Worm (Caenorhabditis elegans) whole organism, L3 larva: Measurements from ENCODE around the gene C29H12.2.

Experiments used
- ZK546.5 ChIP-seq: sonication (generic microtip); optimal IDR thresholded peaks from 2 replicates; lab custom pipeline; 2017; ENCODE audit warnings: missing biosample characterization, missing genetic modification characterization
- aly-2 ChIP-seq: fragments of 150-350 bp; optimal IDR thresholded peaks from 2 replicates; lab custom pipeline; 2014; ENCODE audit warnings: missing biosample characterization, missing genetic modification characterization
- ama-1 ChIP-seq: fragments of 150-350 bp; optimal IDR thresholded peaks from 2 replicates; lab custom pipeline; 2018
- ceh-16 ChIP-seq: sonication (generic microtip); optimal IDR thresholded peaks from 2 replicates; lab custom pipeline; 2017; ENCODE audit warnings: missing biosample characterization, missing genetic modification characterization
- ceh-82 ChIP-seq: fragments of 150-350 bp; optimal IDR thresholded peaks from 2 replicates; lab custom pipeline; 2014; ENCODE audit warnings: missing biosample characterization, missing genetic modification characterization
- ceh-9 ChIP-seq: sonication (generic microtip); optimal IDR thresholded peaks from 2 replicates; lab custom pipeline; 2018; ENCODE audit warnings: missing biosample characterization, missing genetic modification characterization
- egl-27 ChIP-seq: sonication (generic microtip); optimal IDR thresholded peaks from 4 replicates; lab custom pipeline; 2017; ENCODE audit warnings: missing biosample characterization, missing genetic modification reagents, missing genetic modification characterization
- egl-5 ChIP-seq: fragments of 150-350 bp; optimal IDR thresholded peaks from 2 replicates; lab custom pipeline; 2017; ENCODE audit warnings: missing biosample characterization, missing genetic modification reagents, missing genetic modification characterization, inconsistent platforms
- elt-1 ChIP-seq: fragments of 150-350 bp; optimal IDR thresholded peaks from 2 replicates; lab custom pipeline; 2014; ENCODE audit warnings: missing biosample characterization, missing genetic modification characterization
- elt-2 ChIP-seq: sonication (generic microtip); optimal IDR thresholded peaks from 2 replicates; lab custom pipeline; 2016; ENCODE audit warnings: missing genetic modification reagents, mild to moderate bottlenecking, missing genetic modification characterization, missing compliant biosample characterization
- elt-3 ChIP-seq, 3 experiments: fragments of 150-350 bp in 1 of 3; sonication (generic microtip) in 2 of 3; optimal IDR thresholded peaks; 2 replicates in 2 of 3; 4 replicates in 1 of 3; lab custom pipeline; 2014 to 2017; ENCODE audit warnings: missing biosample characterization in 3 of 3, missing genetic modification characterization in 3 of 3
- eor-1 ChIP-seq, 2 experiments: fragments of 150-350 bp; optimal IDR thresholded peaks; 2 replicates each; lab custom pipeline; 2014 to 2018; ENCODE audit warnings: missing biosample characterization in 2 of 2, missing genetic modification characterization in 2 of 2
- fkh-10 ChIP-seq: sonication (generic microtip); optimal IDR thresholded peaks from 2 replicates; lab custom pipeline; 2017; ENCODE audit warnings: missing biosample characterization, missing genetic modification reagents, missing genetic modification characterization
- fkh-2 ChIP-seq: fragments of 150-350 bp; optimal IDR thresholded peaks from 2 replicates; lab custom pipeline; 2014; ENCODE audit warnings: missing biosample characterization, missing genetic modification reagents, missing genetic modification characterization
- jun-1 ChIP-seq: fragments of 150-350 bp; optimal IDR thresholded peaks from 2 replicates; lab custom pipeline; 2014; ENCODE audit warnings: missing biosample characterization, missing genetic modification reagents, missing genetic modification characterization
- lsy-12 ChIP-seq: sonication (generic microtip); optimal IDR thresholded peaks from 2 replicates; lab custom pipeline; 2016; ENCODE audit warnings: mild to moderate bottlenecking, missing genetic modification characterization, missing compliant biosample characterization
- mdl-1 ChIP-seq: fragments of 150-350 bp; optimal IDR thresholded peaks from 2 replicates; lab custom pipeline; 2014; ENCODE audit warnings: missing biosample characterization, missing genetic modification characterization
- nfya-1 ChIP-seq: sonication (generic microtip); optimal IDR thresholded peaks from 2 replicates; lab custom pipeline; 2017; ENCODE audit warnings: missing genetic modification characterization, mild to moderate bottlenecking, missing compliant biosample characterization, antibody characterized with exemption, moderate library complexity; ENCODE audit not compliant: insufficient read depth
- nhr-11 ChIP-seq: fragments of 150-350 bp; optimal IDR thresholded peaks from 2 replicates; lab custom pipeline; 2014; ENCODE audit warnings: missing biosample characterization, missing genetic modification characterization
- nhr-12 ChIP-seq: fragments of 150-350 bp; optimal IDR thresholded peaks from 2 replicates; lab custom pipeline; 2014; ENCODE audit warnings: missing biosample characterization, missing genetic modification characterization
- nhr-237 ChIP-seq: fragments of 150-350 bp; optimal IDR thresholded peaks from 2 replicates; lab custom pipeline; 2014; ENCODE audit warnings: missing biosample characterization, missing genetic modification characterization
- nhr-25 ChIP-seq: sonication (generic microtip); optimal IDR thresholded peaks from 2 replicates; lab custom pipeline; 2017; ENCODE audit warnings: missing biosample characterization, missing genetic modification characterization
- nhr-28 ChIP-seq: fragments of 150-350 bp; optimal IDR thresholded peaks from 2 replicates; lab custom pipeline; 2014; ENCODE audit warnings: missing biosample characterization, missing genetic modification characterization
- nhr-76 ChIP-seq: fragments of 150-350 bp; sonication (generic microtip); optimal IDR thresholded peaks from 5 replicates; lab custom pipeline; 2014; ENCODE audit warnings: missing biosample characterization, missing genetic modification characterization
- nhr-77 ChIP-seq: fragments of 150-350 bp; optimal IDR thresholded peaks from 2 replicates; lab custom pipeline; 2014; ENCODE audit warnings: missing biosample characterization, missing genetic modification characterization
- pha-4 ChIP-seq: fragments of 150-350 bp; optimal IDR thresholded peaks from 2 replicates; lab custom pipeline; 2014; ENCODE audit warnings: missing biosample characterization, missing genetic modification reagents, missing genetic modification characterization
- pqm-1 ChIP-seq: fragments of 150-350 bp; optimal IDR thresholded peaks from 2 replicates; lab custom pipeline; 2017; ENCODE audit warnings: missing biosample characterization, missing genetic modification characterization, inconsistent platforms
- sea-2 ChIP-seq: fragments of 150-350 bp; sonication (generic microtip); optimal IDR thresholded peaks from 4 replicates; lab custom pipeline; 2014; ENCODE audit warnings: missing biosample characterization, missing genetic modification reagents, missing genetic modification characterization
- skn-1 ChIP-seq: fragments of 150-350 bp; optimal IDR thresholded peaks from 2 replicates; lab custom pipeline; 2014; ENCODE audit warnings: missing biosample characterization, missing genetic modification characterization
- snpc-4 ChIP-seq: fragments of 150-350 bp; optimal IDR thresholded peaks from 2 replicates; lab custom pipeline; 2014; ENCODE audit warnings: missing biosample characterization, missing genetic modification characterization
- unc-39 ChIP-seq: sonication (generic microtip); optimal IDR thresholded peaks from 4 replicates; lab custom pipeline; 2017; ENCODE audit warnings: missing biosample characterization, missing genetic modification characterization
- zag-1 ChIP-seq: fragments of 150-350 bp; optimal IDR thresholded peaks from 2 replicates; lab custom pipeline; 2014; ENCODE audit warnings: missing biosample characterization, missing genetic modification characterization

C29H12.2 gene

ce11 chrII:6132595-6132994 is 9.0 kb downstream of the C29H12.2 start, which contains the start of gene abts-3:
Gene abts-3, plus strand, starts transcription at chrII:6132895.
- TF ChIP-seq ama-1 (lab: Kevin White, UChicago), result no peak
- no peak for TF ChIP-seq nhr-11 (tag; lab: Kevin White, UChicago)
- no peak for TF ChIP-seq nhr-77 (tag; lab: Kevin White, UChicago)
- TF ChIP-seq nhr-237 (tag; lab: Kevin White, UChicago), result no peak
- TF ChIP-seq pqm-1, result no peak
- TF ChIP-seq ceh-9 (tag; lab: Kevin White, UChicago), result no peak
- TF ChIP-seq aly-2 (tag; lab: Kevin White, UChicago), result no peak
- no peak for TF ChIP-seq unc-39 (tag; lab: Kevin White, UChicago)
- no peak for TF ChIP-seq ZK546.5 (tag; lab: Kevin White, UChicago)
- TF ChIP-seq mdl-1 (tag; lab: Kevin White, UChicago), result no peak
- TF ChIP-seq nhr-25 (tag; lab: Kevin White, UChicago), result no peak
- no peak for TF ChIP-seq pha-4 (tag; lab: Kevin White, UChicago)
- TF ChIP-seq elt-1 (tag; lab: Kevin White, UChicago), result no peak
- no peak for TF ChIP-seq egl-27 (tag; lab: Kevin White, UChicago)
- TF ChIP-seq snpc-4, result no peak

ce11 chrII:6135530-6135929 is 11.9 kb downstream of the C29H12.2 start:
- TF ChIP-seq nhr-76 (tag; lab: Kevin White, UChicago) (no peak), ceh-82 (tag; lab: Kevin White, UChicago) (no peak), ama-1 (lab: Kevin White, UChicago) (no peak)

- no peak for TF ChIP-seq lsy-12 (tag; lab: Kevin White, UChicago)
- no peak for TF ChIP-seq nhr-28 (tag; lab: Kevin White, UChicago)
- TF ChIP-seq elt-1 (tag; lab: Kevin White, UChicago), result no peak
- TF ChIP-seq eor-1 (tag; optimal IDR thresholded peaks at IDR 0.05; lab: Kevin White, UChicago), result no peak
- no peak for TF ChIP-seq jun-1 (tag; lab: Kevin White, UChicago)
- TF ChIP-seq ceh-16 (tag; lab: Kevin White, UChicago), result no peak
Observed at ce11 chrII:6136712-6137111, 13.1 kb downstream of the C29H12.2 start.

ce11 chrII:6138138-6138537 is 14.5 kb downstream of the C29H12.2 start:
- no peak for TF ChIP-seq zag-1 (tag; lab: Kevin White, UChicago)
- no peak for TF ChIP-seq mdl-1 (tag; lab: Kevin White, UChicago)

ce11 chrII:6139484-6139883 is 15.9 kb downstream of the C29H12.2 start:
- no peak for TF ChIP-seq elt-2 (tag; lab: Kevin White, UChicago)
- TF ChIP-seq pha-4 (tag; lab: Kevin White, UChicago), result no peak
- TF ChIP-seq unc-39 (tag; lab: Kevin White, UChicago), result no peak
- no peak for TF ChIP-seq skn-1 (tag; lab: Kevin White, UChicago)
- TF ChIP-seq elt-1 (tag; lab: Kevin White, UChicago), result no peak
- TF ChIP-seq nhr-237 (tag; lab: Kevin White, UChicago), result no peak
- TF ChIP-seq elt-3 (tag; optimal IDR thresholded peaks at IDR 0.05; lab: Kevin White, UChicago), result no peak
- no peak for TF ChIP-seq fkh-2 (tag; lab: Kevin White, UChicago)
- no peak for TF ChIP-seq jun-1 (tag; lab: Kevin White, UChicago)
- no peak for TF ChIP-seq nhr-12
- TF ChIP-seq nhr-76 (tag; lab: Kevin White, UChicago), result no peak
- no peak for TF ChIP-seq aly-2 (tag; lab: Kevin White, UChicago)
- no peak for TF ChIP-seq nfya-1 (tag; lab: Kevin White, UChicago)
- no peak for TF ChIP-seq ceh-16 (tag; lab: Kevin White, UChicago)
- TF ChIP-seq nhr-28 (tag; lab: Kevin White, UChicago), result no peak

ce11 chrII:6142539-6142938 is 18.9 kb downstream of the C29H12.2 start:
- peak; percentile 63 for TF ChIP-seq fkh-10
- TF ChIP-seq sea-2 (GFP tag; lab: Kevin White, UChicago), result no peak
- no peak for TF ChIP-seq pha-4 (tag; lab: Kevin White, UChicago)
- no peak for TF ChIP-seq egl-5 (tag; lab: Kevin White, UChicago)
